Worm (Caenorhabditis elegans) whole organism, L4/young adult: ENCODE data around the gene sprp-4.

Experiments used
- W03F9.2 ChIP-seq: fragments of 150-350 bp; optimal IDR thresholded peaks from 2 replicates; lab custom pipeline; 2014; ENCODE audit warnings: missing biosample characterization, missing genetic modification characterization
- dao-5 ChIP-seq: sonication (generic microtip); optimal IDR thresholded peaks from 2 replicates; lab custom pipeline; 2016; ENCODE audit warnings: missing genotype, missing genetic modification characterization, moderate library complexity, missing compliant biosample characterization
- him-1 ChIP-seq: sonication (generic microtip); optimal IDR thresholded peaks from 2 replicates; lab custom pipeline; 2016; ENCODE audit warnings: missing genotype, missing genetic modification reagents, missing genetic modification characterization, missing compliant biosample characterization

ce11 chrX:8902920-8903319, 49.5 kb upstream of the sprp-4 start:
- no peak for TF ChIP-seq dao-5 (tag; lab: Kevin White, UChicago)
- no peak for TF ChIP-seq him-1 (tag; lab: Kevin White, UChicago)
- TF ChIP-seq W03F9.2 (tag; lab: Kevin White, UChicago), result no peak
